Worm (Caenorhabditis elegans) whole organism, mixed stage, embryonic: ENCODE measurements around the gene F58G6.3.

Experiments
- M03D4.4 ChIP-seq: sonication (generic microtip); optimal IDR thresholded peaks from 2 replicates; lab custom pipeline; 2017; ENCODE audit warnings: mild to moderate bottlenecking, missing genetic modification characterization, missing compliant biosample characterization
- bed-3 ChIP-seq: fragments of 200-800 bp; sonication (Bioruptor generic); optimal IDR thresholded peaks from 3 replicates; lab custom pipeline; 2018; ENCODE audit warnings: mild to moderate bottlenecking, missing genetic modification characterization, moderate library complexity, missing compliant biosample characterization
- blmp-1 ChIP-seq: fragments of 150-350 bp; optimal IDR thresholded peaks from 2 replicates; lab custom pipeline; 2014; ENCODE audit warnings: missing biosample characterization, missing genetic modification characterization
- ceh-39 ChIP-seq: fragments of 150-350 bp; optimal IDR thresholded peaks from 2 replicates; lab custom pipeline; 2014; ENCODE audit warnings: missing biosample characterization, missing genetic modification characterization
- ceh-43 ChIP-seq: fragments of 200-800 bp; sonication (Bioruptor generic); optimal IDR thresholded peaks from 2 replicates; lab custom pipeline; 2018; ENCODE audit warnings: mild to moderate bottlenecking, missing genetic modification characterization, moderate library complexity, missing compliant biosample characterization
- ceh-83 ChIP-seq: fragments of 200-800 bp; sonication (Bioruptor generic); optimal IDR thresholded peaks from 2 replicates; lab custom pipeline; 2018; ENCODE audit warnings: mild to moderate bottlenecking, missing genetic modification characterization, missing compliant biosample characterization
- ces-1 ChIP-seq: fragments of 150-350 bp; optimal IDR thresholded peaks from 2 replicates; lab custom pipeline; 2014; ENCODE audit warnings: missing biosample characterization, missing genetic modification reagents, missing genetic modification characterization
- drap-1 ChIP-seq: fragments of 200-800 bp; sonication (Bioruptor generic); optimal IDR thresholded peaks from 3 replicates; lab custom pipeline; 2018; ENCODE audit warnings: mild to moderate bottlenecking, missing genetic modification characterization, missing compliant biosample characterization
- elt-1 ChIP-seq: sonication (generic microtip); optimal IDR thresholded peaks from 2 replicates; lab custom pipeline; 2017; ENCODE audit warnings: missing genetic modification characterization, mild to moderate bottlenecking, missing compliant biosample characterization, antibody characterized with exemption, moderate library complexity, borderline replicate concordance; ENCODE audit not compliant: insufficient read depth
- elt-3 ChIP-seq: fragments of 150-350 bp; optimal IDR thresholded peaks from 2 replicates; lab custom pipeline; 2014; ENCODE audit warnings: missing biosample characterization, missing genetic modification characterization
- flh-1 ChIP-seq: fragments of 200-800 bp; sonication (Bioruptor generic); optimal IDR thresholded peaks from 2 replicates; lab custom pipeline; 2018; ENCODE audit warnings: mild to moderate bottlenecking, missing genetic modification characterization, moderate library complexity, missing compliant biosample characterization
- ham-2 ChIP-seq: fragments of 200-800 bp; sonication (Bioruptor generic); optimal IDR thresholded peaks from 2 replicates; lab custom pipeline; 2018; ENCODE audit warnings: mild to moderate bottlenecking, missing genetic modification characterization, missing compliant biosample characterization
- hlh-1 ChIP-seq: fragments of 150-350 bp; optimal IDR thresholded peaks from 2 replicates; lab custom pipeline; 2014; ENCODE audit warnings: missing biosample characterization, missing genetic modification reagents, missing genetic modification characterization
- lin-13 ChIP-seq: fragments of 150-350 bp; optimal IDR thresholded peaks from 2 replicates; lab custom pipeline; 2014; ENCODE audit warnings: missing biosample characterization, missing genetic modification characterization
- lin-32 ChIP-seq: fragments of 200-800 bp; sonication (Bioruptor generic); optimal IDR thresholded peaks from 2 replicates; lab custom pipeline; 2018; ENCODE audit warnings: mild to moderate bottlenecking, missing genetic modification characterization, missing compliant biosample characterization
- lsy-2 ChIP-seq: fragments of 150-350 bp; optimal IDR thresholded peaks from 2 replicates; lab custom pipeline; 2014; ENCODE audit warnings: missing biosample characterization, missing genetic modification characterization
- nhr-12 ChIP-seq: fragments of 150-350 bp; optimal IDR thresholded peaks from 2 replicates; lab custom pipeline; 2014; ENCODE audit warnings: missing biosample characterization, missing genetic modification characterization
- nhr-237 ChIP-seq: fragments of 150-350 bp; optimal IDR thresholded peaks from 2 replicates; lab custom pipeline; 2014; ENCODE audit warnings: missing biosample characterization, missing genetic modification characterization
- nhr-28 ChIP-seq: fragments of 150-350 bp; optimal IDR thresholded peaks from 2 replicates; lab custom pipeline; 2014; ENCODE audit warnings: missing biosample characterization, missing genetic modification characterization
- nhr-76 ChIP-seq: sonication (generic microtip); optimal IDR thresholded peaks from 2 replicates; lab custom pipeline; 2017; ENCODE audit warnings: missing biosample characterization, missing genetic modification characterization
- pha-4 ChIP-seq: fragments of 150-350 bp; optimal IDR thresholded peaks from 2 replicates; lab custom pipeline; 2018; ENCODE audit warnings: missing biosample characterization, missing genetic modification reagents, missing genetic modification characterization
- sem-2 ChIP-seq: fragments of 200-800 bp; sonication (Bioruptor generic); optimal IDR thresholded peaks from 2 replicates; lab custom pipeline; 2018; ENCODE audit warnings: mild to moderate bottlenecking, missing genetic modification characterization, missing compliant biosample characterization
- snpc-4 ChIP-seq: fragments of 150-350 bp; optimal IDR thresholded peaks from 2 replicates; lab custom pipeline; 2014; ENCODE audit warnings: missing biosample characterization, missing genetic modification characterization
- sptf-1 ChIP-seq: sonication (generic microtip); optimal IDR thresholded peaks from 2 replicates; lab custom pipeline; 2017; ENCODE audit warnings: mild to moderate bottlenecking, missing genetic modification characterization, moderate library complexity, missing compliant biosample characterization
- tbx-8 ChIP-seq: fragments of 200-800 bp; sonication (Bioruptor generic); optimal IDR thresholded peaks from 2 replicates; lab custom pipeline; 2018; ENCODE audit warnings: mild to moderate bottlenecking, missing genetic modification characterization, moderate library complexity, missing compliant biosample characterization
- unc-120 ChIP-seq: sonication (generic microtip); optimal IDR thresholded peaks from 2 replicates; lab custom pipeline; 2017; ENCODE audit warnings: missing genetic modification characterization, missing compliant biosample characterization; ENCODE audit not compliant: poor library complexity, severe bottlenecking
- unc-39 ChIP-seq: fragments of 150-350 bp; optimal IDR thresholded peaks from 2 replicates; lab custom pipeline; 2014; ENCODE audit warnings: missing biosample characterization, missing genetic modification characterization
- unc-62 ChIP-seq: fragments of 150-350 bp; optimal IDR thresholded peaks from 2 replicates; lab custom pipeline; 2014; ENCODE audit warnings: missing biosample characterization, missing genetic modification reagents, missing genetic modification characterization
- zip-8 ChIP-seq: fragments of 150-350 bp; optimal IDR thresholded peaks from 2 replicates; lab custom pipeline; 2014; ENCODE audit warnings: missing biosample characterization, missing genetic modification characterization
- ztf-11 ChIP-seq: fragments of 150-350 bp; optimal IDR thresholded peaks from 2 replicates; lab custom pipeline; 2014; ENCODE audit warnings: missing biosample characterization, missing genetic modification characterization

F58G6.3 gene

ce11 chrIV:9659999-9660398 is 6.7 kb downstream of the F58G6.3 start:
- TF ChIP-seq sptf-1 (no peak), ces-1 (GFP tag; lab: Kevin White, UChicago) (peak; percentile 61)

- TF ChIP-seq sem-2 (GFP tag; lab: Kevin White, UChicago) (no peak), pha-4 (peak; percentile 50), elt-3 (peak; percentile 4), tbx-8 (GFP tag; lab: Kevin White, UChicago) (no peak), nhr-12 (tag; lab: Kevin White, UChicago) (no peak), nhr-76 (tag; lab: Kevin White, UChicago) (no peak), ztf-11 (tag; lab: Kevin White, UChicago) (no peak), lsy-2 (tag; lab: Kevin White, UChicago) (peak; percentile 27), nhr-237 (tag; lab: Kevin White, UChicago) (peak; percentile 53), unc-62 (GFP tag; lab: Kevin White, UChicago) (peak; percentile 40), flh-1 (no peak), unc-120 (tag; lab: Kevin White, UChicago) (no peak), nhr-28 (tag; lab: Kevin White, UChicago) (no peak), unc-39 (no peak), hlh-1 (tag; lab: Kevin White, UChicago) (no peak), bed-3 (GFP tag; lab: Kevin White, UChicago) (no peak), lin-32 (GFP tag; lab: Kevin White, UChicago) (no peak), elt-1 (tag; lab: Kevin White, UChicago) (peak; percentile 78), zip-8 (no peak), ces-1 (GFP tag; lab: Kevin White, UChicago) (no peak), ceh-83 (no peak), ceh-39 (tag; lab: Kevin White, UChicago) (peak; percentile 24), snpc-4 (tag; lab: Kevin White, UChicago) (no peak), ham-2 (no peak)
Measured at ce11 chrIV:9667084-9667483, 13.7 kb downstream of the F58G6.3 start.

ce11 chrIV:9668103-9668672 is 14.9 kb downstream of the F58G6.3 start:
- TF ChIP-seq blmp-1 (tag; lab: Kevin White, UChicago) (no peak), elt-1 (tag; lab: Kevin White, UChicago) (no peak), pha-4 (no peak), snpc-4 (tag; lab: Kevin White, UChicago) (no peak), drap-1 (GFP tag; lab: Kevin White, UChicago) (no peak), ceh-43 (no peak), nhr-237 (tag; lab: Kevin White, UChicago) (no peak), elt-3 (no peak), flh-1 (no peak), lin-13 (tag; lab: Kevin White, UChicago) (no peak), lin-32 (GFP tag; lab: Kevin White, UChicago) (no peak), nhr-28 (tag; lab: Kevin White, UChicago) (no peak), ces-1 (GFP tag; lab: Kevin White, UChicago) (no peak), nhr-76 (tag; lab: Kevin White, UChicago) (no peak)

ce11 chrIV:9669969-9670368 is 16.6 kb downstream of the F58G6.3 start:
- TF ChIP-seq flh-1 (no peak), hlh-1 (tag; lab: Kevin White, UChicago) (no peak)

- TF ChIP-seq M03D4.4 (tag; lab: Kevin White, UChicago) (no peak), hlh-1 (tag; lab: Kevin White, UChicago) (peak; percentile 7)
Measured at ce11 chrIV:9671001-9671652, 17.8 kb downstream of the F58G6.3 start.
